Fruit fly (Drosophila melanogaster): ENCODE data around the gene CG43390.

The CG43390 gene

dm6 chr3L:11531300-11531699 lies 48.5 kb downstream of the CG43390 start:
- no peak for TF ChIP-seq CG17801 (GFP tag; optimal IDR thresholded peaks at IDR 0.05; ENCODE audit: partially characterized antibody)

- TF ChIP-seq CG17801 (GFP tag; optimal IDR thresholded peaks at IDR 0.05; ENCODE audit: partially characterized antibody), result no peak
These were observed 49.4 kb downstream of the CG43390 start for dm6 chr3L:11530370-11530769.

All from ovary, adult (tissue).